Worm (Caenorhabditis elegans) whole organism, L2 larva: ENCODE data around the gene F13B6.2.
A peak's percentile ranks its signal among the peaks of the same experiment; 100 is the strongest.

Experiments
- F13H6.1 ChIP-seq: sonication (generic microtip); optimal IDR thresholded peaks from 2 replicates; lab custom pipeline; 2016; ENCODE audit warnings: missing genetic modification characterization, missing compliant biosample characterization
- R02D3.7 ChIP-seq: fragments of 150-350 bp; optimal IDR thresholded peaks from 2 replicates; lab custom pipeline; 2014; ENCODE audit warnings: missing biosample characterization, missing genetic modification characterization
- aly-2 ChIP-seq: fragments of 150-350 bp; optimal IDR thresholded peaks from 2 replicates; lab custom pipeline; 2014; ENCODE audit warnings: missing biosample characterization, missing genetic modification characterization
- ama-1 ChIP-seq: fragments of 150-350 bp; optimal IDR thresholded peaks from 2 replicates; lab custom pipeline; 2018; ENCODE audit warnings: inconsistent platforms
- ceh-16 ChIP-seq: fragments of 150-350 bp; optimal IDR thresholded peaks from 2 replicates; lab custom pipeline; 2014; ENCODE audit warnings: missing biosample characterization, missing genetic modification characterization
- ceh-82 ChIP-seq: fragments of 150-350 bp; optimal IDR thresholded peaks from 2 replicates; lab custom pipeline; 2014; ENCODE audit warnings: missing biosample characterization, missing genetic modification characterization
- crh-2 ChIP-seq: sonication (generic microtip); optimal IDR thresholded peaks from 2 replicates; lab custom pipeline; 2017; ENCODE audit warnings: missing biosample characterization, missing genetic modification characterization
- dmd-4 ChIP-seq: sonication (generic microtip); optimal IDR thresholded peaks from 2 replicates; lab custom pipeline; 2017; ENCODE audit warnings: missing biosample characterization, missing genetic modification characterization
- elt-3 ChIP-seq: sonication (generic microtip); optimal IDR thresholded peaks from 2 replicates; lab custom pipeline; 2017; ENCODE audit warnings: missing biosample characterization, missing genetic modification characterization
- fos-1 ChIP-seq: fragments of 150-350 bp; optimal IDR thresholded peaks from 2 replicates; lab custom pipeline; 2014; ENCODE audit warnings: missing biosample characterization, missing genetic modification characterization
- gmeb-1 ChIP-seq: fragments of 150-350 bp; optimal IDR thresholded peaks from 2 replicates; lab custom pipeline; 2014; ENCODE audit warnings: missing biosample characterization, missing genetic modification characterization
- lin-11 ChIP-seq: fragments of 150-350 bp; sonication (generic microtip); optimal IDR thresholded peaks from 2 replicates; lab custom pipeline; 2014; ENCODE audit warnings: missing biosample characterization, missing genetic modification characterization, inconsistent platforms, mixed read lengths
- lsy-2 ChIP-seq, 2 experiments: fragments of 150-350 bp in 1 of 2; sonication (generic microtip) in 1 of 2; optimal IDR thresholded peaks; 2 replicates each; lab custom pipeline; 2014 to 2017; ENCODE audit warnings: missing biosample characterization in 2 of 2, missing genetic modification characterization in 2 of 2
- mbf-1 ChIP-seq: sonication (generic microtip); optimal IDR thresholded peaks from 2 replicates; lab custom pipeline; 2017; ENCODE audit warnings: missing biosample characterization, missing genetic modification characterization
- mdl-1 ChIP-seq, 2 experiments: fragments of 150-350 bp in 1 of 2; sonication (generic microtip) in 1 of 2; optimal IDR thresholded peaks; 2 replicates each; lab custom pipeline; 2017; ENCODE audit warnings: missing biosample characterization in 2 of 2, missing genetic modification characterization in 2 of 2
- nhr-10 ChIP-seq: sonication (generic microtip); optimal IDR thresholded peaks from 2 replicates; lab custom pipeline; 2017; ENCODE audit warnings: missing biosample characterization, missing genetic modification characterization
- nhr-11 ChIP-seq: fragments of 150-350 bp; optimal IDR thresholded peaks from 2 replicates; lab custom pipeline; 2014; ENCODE audit warnings: missing biosample characterization, missing genetic modification characterization
- nhr-12 ChIP-seq: fragments of 150-350 bp; optimal IDR thresholded peaks from 2 replicates; lab custom pipeline; 2014; ENCODE audit warnings: missing biosample characterization, missing genetic modification characterization
- nhr-129 ChIP-seq: fragments of 150-350 bp; optimal IDR thresholded peaks from 2 replicates; lab custom pipeline; 2014; ENCODE audit warnings: missing biosample characterization, missing genetic modification characterization
- nhr-23 ChIP-seq: fragments of 150-350 bp; optimal IDR thresholded peaks from 2 replicates; lab custom pipeline; 2014; ENCODE audit warnings: missing biosample characterization, missing genetic modification reagents, missing genetic modification characterization
- nhr-237 ChIP-seq: fragments of 150-350 bp; optimal IDR thresholded peaks from 2 replicates; lab custom pipeline; 2014; ENCODE audit warnings: missing biosample characterization, missing genetic modification characterization
- nhr-25 ChIP-seq: fragments of 150-350 bp; sonication (generic microtip); optimal IDR thresholded peaks from 3 replicates; lab custom pipeline; 2014; ENCODE audit warnings: missing biosample characterization, missing genetic modification characterization
- nhr-6 ChIP-seq: fragments of 150-350 bp; optimal IDR thresholded peaks from 2 replicates; lab custom pipeline; 2014; ENCODE audit warnings: missing biosample characterization, missing genetic modification characterization
- nhr-77 ChIP-seq: fragments of 150-350 bp; optimal IDR thresholded peaks from 2 replicates; lab custom pipeline; 2014; ENCODE audit warnings: missing biosample characterization, missing genetic modification characterization
- peb-1 ChIP-seq: fragments of 150-350 bp; optimal IDR thresholded peaks from 2 replicates; lab custom pipeline; 2014; ENCODE audit warnings: missing biosample characterization, missing genetic modification characterization
- sem-4 ChIP-seq: fragments of 150-350 bp; optimal IDR thresholded peaks from 2 replicates; lab custom pipeline; 2014; ENCODE audit warnings: missing biosample characterization, missing genetic modification reagents, missing genetic modification characterization
- sma-3 ChIP-seq: sonication (generic microtip); optimal IDR thresholded peaks from 2 replicates; lab custom pipeline; 2016; ENCODE audit warnings: missing genetic modification reagents, missing genetic modification characterization, missing compliant biosample characterization
- sma-9 ChIP-seq, 2 experiments: fragments of 150-350 bp in 1 of 2; sonication (generic microtip) in 1 of 2; optimal IDR thresholded peaks; 2 replicates each; lab custom pipeline; 2014 to 2016; ENCODE audit warnings: missing genetic modification characterization in 2 of 2, mild to moderate bottlenecking in 1 of 2, missing biosample characterization in 1 of 2, missing compliant biosample characterization in 1 of 2, missing genetic modification reagents in 1 of 2, moderate library complexity in 1 of 2
- snpc-4 ChIP-seq: fragments of 150-350 bp; optimal IDR thresholded peaks from 2 replicates; lab custom pipeline; 2014; ENCODE audit warnings: missing biosample characterization, missing genetic modification characterization
- unc-55 ChIP-seq: fragments of 150-350 bp; sonication (generic microtip); optimal IDR thresholded peaks from 3 replicates; lab custom pipeline; 2014; ENCODE audit warnings: missing biosample characterization, missing genetic modification reagents, missing genetic modification characterization
- ztf-1 ChIP-seq: fragments of 200-800 bp; sonication (Bioruptor generic); conservative IDR thresholded peaks from 2 replicates; pipeline ENCODE4 v1.3.6; 2022; ENCODE audit warnings: missing genetic modification characterization, missing compliant biosample characterization
- ztf-11 ChIP-seq: sonication (generic microtip); optimal IDR thresholded peaks from 2 replicates; lab custom pipeline; 2017; ENCODE audit warnings: missing biosample characterization, missing genetic modification characterization
- ztf-4 ChIP-seq: fragments of 150-350 bp; optimal IDR thresholded peaks from 2 replicates; lab custom pipeline; 2014; ENCODE audit warnings: missing biosample characterization, missing genetic modification characterization

The F13B6.2 gene

DNA sequence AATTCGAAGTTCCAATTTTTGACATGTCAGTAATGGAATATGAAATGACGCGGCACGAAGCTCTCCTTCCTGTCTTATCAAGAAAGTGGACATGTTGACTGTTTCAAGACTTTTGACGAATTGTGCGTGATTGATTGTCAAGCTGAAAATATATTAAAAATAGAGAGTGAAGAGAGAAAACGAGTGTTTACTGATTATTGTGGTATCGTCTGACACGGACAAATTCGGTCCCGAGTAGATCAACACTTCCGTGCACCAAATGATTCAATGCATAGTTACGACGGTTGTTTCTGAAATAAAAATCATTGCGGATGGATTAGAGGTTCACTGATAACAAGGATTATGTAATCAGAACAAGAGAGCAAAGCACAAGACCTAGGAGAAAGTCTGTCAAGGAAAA, 7.0 kb upstream of the F13B6.2 start:
- TF ChIP-seq ceh-16 (tag; lab: Kevin White, UChicago) = no peak
- TF ChIP-seq fos-1 (tag; lab: Kevin White, UChicago) = peak; percentile 12

DNA sequence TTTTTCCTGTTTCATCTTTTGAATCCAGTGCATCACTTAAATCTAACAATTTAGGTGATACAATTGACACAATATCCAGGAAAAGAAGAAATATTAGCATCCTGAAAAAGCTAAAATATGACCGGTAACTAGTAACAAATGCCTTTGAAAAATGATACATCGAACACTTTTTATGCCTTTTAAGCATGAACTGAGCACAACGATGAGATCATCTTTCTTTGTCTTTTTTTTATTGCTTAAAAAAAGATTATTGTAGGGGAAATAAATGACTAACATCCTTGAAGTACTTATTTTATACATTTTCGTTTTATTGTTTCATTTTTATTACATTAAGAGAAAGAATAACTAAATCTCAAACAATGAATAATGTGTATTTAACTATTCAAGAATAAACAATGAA, 5.7 kb upstream of the F13B6.2 start, which contains the start of gene F13B6.3:
TSS of gene F13B6.3 (minus strand) at position 101 of the 400 bp plus-strand sequence.
- TF ChIP-seq aly-2 = no peak
- no peak for TF ChIP-seq mdl-1 (tag; optimal IDR thresholded peaks at IDR 0.05; lab: Kevin White, UChicago)
- no peak for TF ChIP-seq lsy-2 (tag; optimal IDR thresholded peaks at IDR 0.05; lab: Kevin White, UChicago)
- no peak for TF ChIP-seq nhr-77 (tag; lab: Kevin White, UChicago)
- no peak for TF ChIP-seq ceh-82 (tag; lab: Kevin White, UChicago)
- TF ChIP-seq nhr-10 (tag; lab: Kevin White, UChicago) = no peak
- TF ChIP-seq nhr-23 (tag; lab: Kevin White, UChicago) = no peak
- no peak for TF ChIP-seq nhr-12 (tag; lab: Kevin White, UChicago)
- TF ChIP-seq nhr-6 = no peak
- no peak for TF ChIP-seq nhr-129 (tag; lab: Kevin White, UChicago)
- TF ChIP-seq nhr-25 (tag; lab: Kevin White, UChicago) = no peak
- TF ChIP-seq crh-2 (tag; lab: Kevin White, UChicago) = no peak
- no peak for TF ChIP-seq nhr-11 (tag; lab: Kevin White, UChicago)

DNA sequence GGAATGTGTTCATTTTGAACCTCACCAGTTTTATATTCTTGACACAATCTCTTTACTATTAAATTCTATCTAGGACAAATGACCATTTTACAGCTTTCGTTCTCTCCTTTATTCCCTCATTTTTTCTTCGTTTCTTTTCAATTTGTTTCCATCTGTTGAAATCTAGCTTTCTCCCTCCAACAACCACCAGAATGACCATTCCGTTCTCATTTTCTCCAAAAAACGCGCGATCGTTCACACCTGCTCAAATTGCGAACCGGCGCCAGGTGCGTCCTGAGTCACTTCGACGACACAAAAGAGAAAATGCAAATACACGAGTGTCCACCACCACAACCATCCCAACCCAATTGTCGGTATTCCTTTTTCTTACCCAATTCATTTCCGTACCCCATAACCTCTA, 3.9 kb downstream of the F13B6.2 start, which contains the start of gene F13B6.1:
TSS of gene F13B6.1 (plus strand) at position 301 of the 400 bp plus-strand sequence.
- TF ChIP-seq gmeb-1 (no peak), ama-1 (lab: Kevin White, UChicago) (no peak), fos-1 (tag; lab: Kevin White, UChicago) (no peak), nhr-25 (tag; lab: Kevin White, UChicago) (no peak), nhr-237 (tag; lab: Kevin White, UChicago) (no peak), sma-9 (GFP tag; optimal IDR thresholded peaks at IDR 0.05; lab: Kevin White, UChicago) (no peak), sma-9 (tag; optimal IDR thresholded peaks at IDR 0.05; lab: Kevin White, UChicago) (no peak), snpc-4 (tag; lab: Kevin White, UChicago) (no peak), dmd-4 (tag; lab: Kevin White, UChicago) (no peak), lsy-2 (tag; optimal IDR thresholded peaks at IDR 0.05; lab: Kevin White, UChicago) (no peak), mdl-1 (tag; optimal IDR thresholded peaks at IDR 0.05; lab: Kevin White, UChicago) (no peak), aly-2 (no peak), sma-3 (no peak), ztf-1 (GFP tag; lab: Robert Waterston, UW) (no peak), F13H6.1 (tag; lab: Kevin White, UChicago) (no peak), nhr-11 (tag; lab: Kevin White, UChicago) (no peak), peb-1 (tag; lab: Kevin White, UChicago) (no peak), crh-2 (tag; lab: Kevin White, UChicago) (no peak), elt-3 (tag; lab: Kevin White, UChicago) (no peak)

DNA sequence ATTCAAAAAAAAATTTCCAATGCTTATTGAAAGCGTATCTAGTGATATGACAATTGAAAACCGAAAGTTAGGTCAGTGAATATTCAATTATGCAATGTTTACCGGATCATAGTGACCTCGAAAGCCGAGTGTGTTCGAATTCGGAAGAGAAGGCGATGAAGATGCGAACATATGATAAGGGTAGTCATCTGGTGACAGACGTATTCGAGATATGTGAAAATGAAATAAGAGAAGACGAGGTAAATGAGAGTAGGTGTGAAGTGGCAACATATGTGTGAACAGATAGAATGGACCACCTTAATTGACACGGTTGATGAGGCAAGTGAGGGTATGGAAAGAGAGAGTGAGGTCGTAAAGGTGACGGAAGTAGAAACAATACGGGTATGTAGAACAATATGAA, 5.2 kb downstream of the F13B6.2 start:
- TF ChIP-seq nhr-25 (tag; lab: Kevin White, UChicago) (no peak), ztf-4 (tag; lab: Kevin White, UChicago) (no peak), gmeb-1 (no peak)

DNA sequence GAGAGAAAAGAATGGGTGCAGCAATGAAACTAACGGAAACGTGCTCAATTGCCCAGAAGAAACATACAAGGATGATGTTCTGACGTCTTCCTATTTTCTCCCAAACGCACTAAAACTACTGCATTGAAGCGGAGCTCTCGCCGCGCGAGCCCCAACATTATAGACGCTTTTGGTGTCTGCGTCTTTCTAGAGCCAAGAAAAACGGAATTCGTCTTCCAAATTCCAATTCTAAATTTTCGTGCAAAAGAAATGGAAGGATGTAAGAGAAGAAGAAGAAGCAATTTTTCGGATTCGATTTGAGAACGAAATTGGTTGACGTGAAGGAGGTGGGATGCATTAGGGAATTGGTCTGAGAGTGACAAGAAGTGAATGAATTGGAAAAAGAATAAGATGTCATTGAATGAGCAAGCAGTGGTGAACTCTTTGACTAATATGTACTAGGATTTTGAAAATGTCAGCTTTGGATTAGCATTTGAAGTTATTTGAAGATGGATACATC, 6.4 kb downstream of the F13B6.2 start:
- TF ChIP-seq nhr-129 (tag; lab: Kevin White, UChicago) (peak; percentile 15), nhr-11 (tag; lab: Kevin White, UChicago) (no peak), sma-9 (GFP tag; optimal IDR thresholded peaks at IDR 0.05; lab: Kevin White, UChicago) (peak; percentile 6), sma-9 (tag; optimal IDR thresholded peaks at IDR 0.05; lab: Kevin White, UChicago) (no peak), R02D3.7 (tag; lab: Kevin White, UChicago) (no peak), unc-55 (peak; percentile 69), sem-4 (tag; lab: Kevin White, UChicago) (peak; percentile 12), mbf-1 (tag; lab: Kevin White, UChicago) (no peak)
- TF ChIP-seq, all 48 proteins: peak for 4

DNA sequence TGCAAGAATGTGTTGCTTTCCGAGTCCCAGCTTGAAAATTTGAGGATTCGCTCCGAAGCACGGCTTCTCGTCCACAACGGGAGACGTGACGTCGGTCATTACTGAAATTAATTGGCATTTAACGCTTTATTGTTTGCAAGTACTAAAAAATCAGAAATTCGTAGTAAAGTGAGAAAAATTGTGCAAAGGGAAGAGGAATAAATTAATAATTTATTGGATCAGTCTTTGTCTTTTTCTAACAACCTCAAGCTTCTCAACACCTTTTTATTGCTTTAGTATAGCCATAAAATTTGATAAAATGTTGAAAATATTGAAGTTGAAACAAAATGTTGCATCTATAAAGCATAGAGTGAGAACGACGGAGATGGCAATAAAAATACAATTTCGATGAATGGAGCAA, 8.8 kb downstream of the F13B6.2 start, which contains the start of gene tes-1:
TSS of gene tes-1 (minus strand) at position 101 of the 400 bp plus-strand sequence.
- TF ChIP-seq ztf-11 (tag; lab: Kevin White, UChicago) = no peak
- no peak for TF ChIP-seq nhr-10 (tag; lab: Kevin White, UChicago)
- no peak for TF ChIP-seq nhr-12 (tag; lab: Kevin White, UChicago)
- no peak for TF ChIP-seq ztf-4 (tag; lab: Kevin White, UChicago)
- TF ChIP-seq lin-11 = no peak
